Worm (Caenorhabditis elegans): ENCODE data around the gene hlh-33.

hlh-33 gene

DNA sequence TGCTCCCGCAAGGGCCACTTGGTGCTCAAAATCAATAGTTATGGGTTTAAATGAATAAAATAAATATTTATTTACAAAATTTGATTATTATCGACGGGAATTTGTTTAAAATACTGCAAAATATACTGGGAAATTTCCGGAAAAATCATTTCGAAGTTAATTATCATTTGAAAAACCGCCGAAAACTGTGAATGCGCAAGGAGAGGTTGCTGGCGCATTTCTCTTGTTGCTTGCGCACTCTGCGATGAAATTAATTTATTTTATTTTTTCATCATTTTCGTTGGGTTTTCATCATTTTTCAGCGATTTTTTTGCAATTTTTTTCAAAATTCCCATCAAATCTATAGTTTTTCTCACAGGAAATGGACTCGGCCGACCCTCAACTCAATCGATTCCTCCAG lies 4.3 kb downstream of the hlh-33 start, which contains the start of gene ddp-1 (continued):
- TF ChIP-seq dve-1 (tag; optimal IDR thresholded peaks at IDR 0.05; ENCODE audit: insufficient read depth) (peak; percentile 98), ceh-82 (tag; optimal IDR thresholded peaks at IDR 0.05) (no peak), unc-39 (tag; optimal IDR thresholded peaks at IDR 0.05) (no peak), Y75B8A.6 (GFP tag; IDR thresholded peaks at IDR 0.05) (no peak), Y48G9A.11 (GFP tag; IDR thresholded peaks at IDR 0.05) (peak; percentile 87), skn-1 (tag; optimal IDR thresholded peaks at IDR 0.05) (no peak), dpl-1 (GFP tag; optimal IDR thresholded peaks at IDR 0.05) (peak; percentile 100), snpc-4 (tag; optimal IDR thresholded peaks at IDR 0.05) (no peak), sdz-12 (GFP tag; optimal IDR thresholded peaks at IDR 0.05) (peak; percentile 60), nhr-41 (GFP tag; IDR thresholded peaks at IDR 0.05) (no peak), rbr-2 (tag; optimal IDR thresholded peaks at IDR 0.05) (peak; percentile 93), daf-8 (GFP tag; IDR thresholded peaks at IDR 0.05) (no peak), tag-97 (GFP tag; IDR thresholded peaks at IDR 0.05) (no peak), aha-1 (tag) (peak; percentile 83), hlh-11 (tag; optimal IDR thresholded peaks at IDR 0.05) (peak; percentile 87), set-16 (GFP tag; IDR thresholded peaks at IDR 0.05) (no peak; the same call in 1 of the 2 replicates), lim-7 (GFP tag; IDR thresholded peaks at IDR 0.05) (peak; percentile 51; the same call in 1 of the 2 replicates), dmd-6 (GFP tag; IDR thresholded peaks at IDR 0.05) (peak; percentile 86), ceh-32 (tag; optimal IDR thresholded peaks at IDR 0.05; ENCODE audit: poor library complexity) (peak; percentile 62), mxl-2 (GFP tag; conservative IDR thresholded peaks at IDR 0.05) (no peak), madf-5 (GFP tag; IDR thresholded peaks at IDR 0.05) (no peak), D1046.2 (GFP tag; IDR thresholded peaks at IDR 0.05) (peak; percentile 86), zfp-2 (tag; optimal IDR thresholded peaks at IDR 0.05) (peak; percentile 50), mdt-29 (GFP tag; IDR thresholded peaks at IDR 0.05) (peak; percentile 83), Y5F2A.4 (GFP tag; optimal IDR thresholded peaks at IDR 0.05) (peak; percentile 85), ZK337.2 (GFP tag; IDR thresholded peaks at IDR 0.05) (no peak), zip-11 (GFP tag; IDR thresholded peaks at IDR 0.05) (no peak), nhr-42 (GFP tag; IDR thresholded peaks at IDR 0.05) (peak; percentile 92)

DNA sequence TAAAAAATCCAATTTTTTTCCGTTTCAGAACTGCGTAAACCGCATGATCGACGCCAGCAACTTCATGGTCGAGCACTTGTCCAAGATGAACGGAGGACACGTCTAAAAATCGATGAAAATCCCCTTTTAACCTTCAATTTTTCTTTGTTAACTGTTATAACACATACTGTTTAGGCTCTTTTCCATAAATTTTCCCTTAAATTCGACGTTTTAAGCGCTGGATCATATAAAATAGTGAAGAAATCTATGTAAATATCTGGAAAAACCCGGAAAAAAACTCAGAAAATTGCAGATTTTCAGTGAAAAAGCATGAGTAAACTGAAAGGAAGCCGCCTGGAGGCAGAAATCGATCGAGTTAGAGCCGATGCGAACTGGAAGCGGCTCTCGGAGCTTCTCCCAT lies 4.9 kb downstream of the hlh-33 start, which contains the start of gene ttc-7:
TSS of gene ttc-7 (plus strand) at position 301 of the 400 bp plus-strand sequence.
- TF ChIP-seq F44E2.7 (GFP tag; IDR thresholded peaks at IDR 0.05) (no peak), aha-1 (tag) (peak; percentile 9)

DNA sequence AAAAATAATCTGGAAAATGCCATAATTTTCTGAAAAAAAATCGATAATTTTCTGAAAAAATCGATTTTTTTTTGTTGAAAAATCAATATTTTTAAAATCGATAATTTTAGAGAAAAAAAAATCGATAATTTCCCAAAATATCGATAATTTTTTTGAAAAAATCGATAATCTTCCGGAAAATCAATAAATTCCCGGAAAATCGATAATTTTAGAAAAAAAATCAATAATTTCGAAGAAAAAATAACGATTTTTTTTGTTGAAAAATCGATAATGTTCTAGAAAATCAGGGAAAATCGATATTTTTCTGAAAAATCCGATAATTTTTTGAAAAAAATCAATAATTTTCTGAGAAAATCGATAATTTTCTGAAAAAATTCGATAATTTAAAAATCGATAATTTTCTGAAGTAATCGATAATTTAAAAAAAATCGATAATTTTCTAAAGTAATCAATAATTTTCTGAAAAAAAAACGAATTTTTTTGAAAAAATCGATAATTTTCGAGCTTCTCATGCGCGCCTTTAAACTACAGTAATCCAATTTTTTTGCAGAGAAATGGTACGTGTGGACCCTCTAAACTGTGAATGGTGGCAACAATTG lies 21.2 kb downstream of the hlh-33 start:
- no peak for TF ChIP-seq zip-11 (GFP tag; IDR thresholded peaks at IDR 0.05)
- no peak for TF ChIP-seq F37D6.2 (tag; optimal IDR thresholded peaks at IDR 0.05)
- no peak for TF ChIP-seq arid-1 (GFP tag; conservative IDR thresholded peaks at IDR 0.05)
- TF ChIP-seq F10B5.3 (tag; optimal IDR thresholded peaks at IDR 0.05) = no peak
- peak; percentile 93 for TF ChIP-seq ceh-28 (tag; optimal IDR thresholded peaks at IDR 0.05)
- TF ChIP-seq egl-27 (tag; optimal IDR thresholded peaks at IDR 0.05) = no peak

DNA sequence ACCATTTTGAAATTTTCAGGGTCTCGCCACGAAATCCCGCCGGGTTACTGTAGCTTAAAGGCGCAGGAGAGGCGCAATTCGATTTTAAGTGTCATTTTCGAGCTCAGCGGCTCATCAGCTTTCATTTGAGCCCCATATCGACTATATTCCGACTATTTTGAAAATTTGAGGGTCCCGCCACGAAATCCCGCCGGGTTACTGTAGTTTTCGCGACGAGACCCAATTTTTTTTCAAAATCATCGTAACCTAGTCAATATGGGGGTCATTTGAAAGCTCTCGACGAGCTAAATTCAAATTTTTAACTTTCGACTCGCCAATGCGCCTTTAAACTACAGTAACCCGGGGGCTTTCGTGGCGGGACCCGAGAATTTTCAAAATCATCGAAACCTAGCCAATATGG lies 22.0 kb downstream of the hlh-33 start:
- TF ChIP-seq php-3 (GFP tag; IDR thresholded peaks at IDR 0.05) = no peak
- peak; percentile 5; the same call in 1 of the 2 replicates for TF ChIP-seq dmd-8 (GFP tag; IDR thresholded peaks at IDR 0.05)
- no peak for TF ChIP-seq ctbp-1 (GFP tag; IDR thresholded peaks at IDR 0.05)
- TF ChIP-seq snpc-1.2 (GFP tag; IDR thresholded peaks at IDR 0.05) = no peak
- no peak for TF ChIP-seq F26F4.8 (GFP tag; conservative IDR thresholded peaks at IDR 0.05)
- no peak for TF ChIP-seq nhr-237 (tag; optimal IDR thresholded peaks at IDR 0.05)
- no peak for TF ChIP-seq snpc-4 (tag; optimal IDR thresholded peaks at IDR 0.05)
- TF ChIP-seq daf-8 (GFP tag; IDR thresholded peaks at IDR 0.05) = no peak
- peak in 1 of 2 experiments; percentile 51 for TF ChIP-seq lsy-2 (tag; optimal IDR thresholded peaks at IDR 0.05)
- TF ChIP-seq ztf-11 (tag; optimal IDR thresholded peaks at IDR 0.05) = no peak
- 0 out of 2 replicates have a peak, but pooled peaks have one; percentile 54 for TF ChIP-seq D1046.2 (GFP tag; IDR thresholded peaks at IDR 0.05)
- no peak for TF ChIP-seq hif-1 (tag; optimal IDR thresholded peaks at IDR 0.05)
- TF ChIP-seq lin-13 (GFP tag; optimal IDR thresholded peaks at IDR 0.05) = peak; percentile 67
- TF ChIP-seq F44E2.7 (GFP tag; IDR thresholded peaks at IDR 0.05) = 0 out of 2 replicates have a peak, but pooled peaks have one; percentile 46
- TF ChIP-seq ama-1 (optimal IDR thresholded peaks at IDR 0.05) = no peak
